Worm (Caenorhabditis elegans) whole organism, late embryonic: ENCODE data around the gene srh-75.

ENCODE experiments used
- C08G9.2 ChIP-seq: sonication (generic microtip); optimal IDR thresholded peaks from 2 replicates; lab custom pipeline; 2016; ENCODE audit warnings: mild to moderate bottlenecking, missing genetic modification characterization, moderate library complexity, missing compliant biosample characterization
- K02D7.2 ChIP-seq: sonication (generic microtip); optimal IDR thresholded peaks from 2 replicates; lab custom pipeline; 2017; ENCODE audit warnings: mild to moderate bottlenecking, missing genetic modification characterization, missing compliant biosample characterization
- T23F11.4 ChIP-seq: fragments of 200-800 bp; sonication (Bioruptor generic); optimal IDR thresholded peaks from 2 replicates; lab custom pipeline; 2018; ENCODE audit warnings: mild to moderate bottlenecking, missing genetic modification characterization, missing compliant biosample characterization
- ceh-18 ChIP-seq: sonication (generic microtip); optimal IDR thresholded peaks from 2 replicates; lab custom pipeline; 2016; ENCODE audit warnings: missing genetic modification characterization, missing compliant biosample characterization
- ceh-2 ChIP-seq: sonication (generic microtip); optimal IDR thresholded peaks from 2 replicates; lab custom pipeline; 2016; ENCODE audit warnings: missing genotype, missing genetic modification characterization, missing compliant biosample characterization
- ceh-24 ChIP-seq: sonication (generic microtip); optimal IDR thresholded peaks from 2 replicates; lab custom pipeline; 2016; ENCODE audit warnings: mild to moderate bottlenecking, missing genetic modification characterization, missing compliant biosample characterization
- ceh-31 ChIP-seq: sonication (generic microtip); optimal IDR thresholded peaks from 2 replicates; lab custom pipeline; 2016; ENCODE audit warnings: missing genetic modification characterization, missing compliant biosample characterization
- che-1 ChIP-seq: sonication (generic microtip); optimal IDR thresholded peaks from 2 replicates; lab custom pipeline; 2016; ENCODE audit warnings: mild to moderate bottlenecking, missing genetic modification characterization, missing compliant biosample characterization
- dmd-4 ChIP-seq: sonication (generic microtip); optimal IDR thresholded peaks from 2 replicates; lab custom pipeline; 2016; ENCODE audit warnings: borderline replicate concordance, missing genetic modification characterization, missing compliant biosample characterization
- dve-1 ChIP-seq: sonication (generic microtip); optimal IDR thresholded peaks from 2 replicates; lab custom pipeline; 2017; ENCODE audit warnings: antibody characterized with exemption, mild to moderate bottlenecking, missing genetic modification characterization, missing compliant biosample characterization
- elt-4 ChIP-seq: sonication (generic microtip); optimal IDR thresholded peaks from 2 replicates; lab custom pipeline; 2016; ENCODE audit warnings: missing genetic modification characterization, missing compliant biosample characterization
- ets-4 ChIP-seq: sonication (generic microtip); optimal IDR thresholded peaks from 2 replicates; lab custom pipeline; 2016; ENCODE audit warnings: missing genetic modification characterization, missing compliant biosample characterization
- fax-1 ChIP-seq: sonication (generic microtip); optimal IDR thresholded peaks from 2 replicates; lab custom pipeline; 2016; ENCODE audit warnings: missing genotype, missing genetic modification characterization, missing compliant biosample characterization
- hlh-15 ChIP-seq: sonication (generic microtip); optimal IDR thresholded peaks from 2 replicates; lab custom pipeline; 2016; ENCODE audit warnings: missing genetic modification characterization, missing compliant biosample characterization
- hlh-30 ChIP-seq: sonication (generic microtip); optimal IDR thresholded peaks from 2 replicates; lab custom pipeline; 2017; ENCODE audit warnings: antibody characterized with exemption, missing genetic modification characterization, missing compliant biosample characterization; ENCODE audit not compliant: insufficient read depth
- hlh-6 ChIP-seq: sonication (generic microtip); optimal IDR thresholded peaks from 2 replicates; lab custom pipeline; 2016; ENCODE audit warnings: missing genotype, missing genetic modification characterization, missing compliant biosample characterization
- hlh-8 ChIP-seq: sonication (generic microtip); optimal IDR thresholded peaks from 2 replicates; lab custom pipeline; 2016; ENCODE audit warnings: missing genotype, missing genetic modification characterization, missing compliant biosample characterization
- lim-6 ChIP-seq: sonication (generic microtip); optimal IDR thresholded peaks from 2 replicates; lab custom pipeline; 2016; ENCODE audit warnings: missing genetic modification characterization, missing compliant biosample characterization
- madf-2 ChIP-seq: sonication (generic microtip); optimal IDR thresholded peaks from 2 replicates; lab custom pipeline; 2017; ENCODE audit warnings: missing genetic modification characterization, missing compliant biosample characterization
- mec-3 ChIP-seq: sonication (generic microtip); optimal IDR thresholded peaks from 2 replicates; lab custom pipeline; 2016; ENCODE audit warnings: borderline replicate concordance, missing genetic modification characterization, missing compliant biosample characterization
- nfya-1 ChIP-seq: sonication (generic microtip); optimal IDR thresholded peaks from 2 replicates; lab custom pipeline; 2017; ENCODE audit warnings: missing genetic modification characterization, mild to moderate bottlenecking, missing compliant biosample characterization, antibody characterized with exemption, moderate library complexity
- nhr-11 ChIP-seq: fragments of 150-350 bp; optimal IDR thresholded peaks from 2 replicates; lab custom pipeline; 2014; ENCODE audit warnings: missing biosample characterization, missing genetic modification characterization
- nhr-232 ChIP-seq: sonication (generic microtip); optimal IDR thresholded peaks from 2 replicates; lab custom pipeline; 2016; ENCODE audit warnings: missing genetic modification characterization, missing compliant biosample characterization
- npax-4 ChIP-seq: sonication (generic microtip); optimal IDR thresholded peaks from 2 replicates; lab custom pipeline; 2016; ENCODE audit warnings: missing genetic modification characterization, missing compliant biosample characterization
- odd-2 ChIP-seq: sonication (generic microtip); optimal IDR thresholded peaks from 2 replicates; lab custom pipeline; 2017; ENCODE audit warnings: antibody characterized with exemption, mild to moderate bottlenecking, missing genetic modification characterization, missing compliant biosample characterization
- pha-2 ChIP-seq: sonication (generic microtip); optimal IDR thresholded peaks from 2 replicates; lab custom pipeline; 2017; ENCODE audit warnings: mild to moderate bottlenecking, missing genetic modification characterization, missing compliant biosample characterization
- pha-4 ChIP-seq: fragments of 150-350 bp; optimal IDR thresholded peaks from 2 replicates; lab custom pipeline; 2018; ENCODE audit warnings: missing biosample characterization, missing genetic modification reagents, missing genetic modification characterization
- pqm-1 ChIP-seq: sonication (generic microtip); optimal IDR thresholded peaks from 2 replicates; lab custom pipeline; 2016; ENCODE audit warnings: missing genetic modification characterization, missing compliant biosample characterization
- pros-1 ChIP-seq: fragments of 150-350 bp; optimal IDR thresholded peaks from 2 replicates; lab custom pipeline; 2014; ENCODE audit warnings: missing biosample characterization, missing genetic modification reagents, missing genetic modification characterization
- ref-2 ChIP-seq: sonication (generic microtip); optimal IDR thresholded peaks from 2 replicates; lab custom pipeline; 2016; ENCODE audit warnings: missing genetic modification characterization, missing compliant biosample characterization
- rnt-1 ChIP-seq: sonication (generic microtip); optimal IDR thresholded peaks from 2 replicates; lab custom pipeline; 2016; ENCODE audit warnings: missing genetic modification characterization, missing compliant biosample characterization
- sdc-2 ChIP-seq: sonication (generic microtip); optimal IDR thresholded peaks from 2 replicates; lab custom pipeline; 2016; ENCODE audit warnings: missing genotype, missing genetic modification characterization, missing compliant biosample characterization
- sox-2 ChIP-seq: fragments of 200-800 bp; sonication (Bioruptor generic); IDR thresholded peaks from 2 replicates; pipeline ENCODE4 v1.3.6; 2022; ENCODE audit warnings: missing genetic modification reagents, missing genetic modification characterization, missing compliant biosample characterization
- sox-4 ChIP-seq: sonication (generic microtip); optimal IDR thresholded peaks from 2 replicates; lab custom pipeline; 2017; ENCODE audit warnings: mild to moderate bottlenecking, missing genetic modification characterization, inconsistent platforms, missing compliant biosample characterization
- syd-9 ChIP-seq: sonication (generic microtip); optimal IDR thresholded peaks from 2 replicates; lab custom pipeline; 2016; ENCODE audit warnings: mild to moderate bottlenecking, missing genetic modification characterization, moderate library complexity, missing compliant biosample characterization
- tbx-2 ChIP-seq: sonication (generic microtip); optimal IDR thresholded peaks from 2 replicates; lab custom pipeline; 2016; ENCODE audit warnings: missing genetic modification characterization, missing compliant biosample characterization
- tbx-7 ChIP-seq: sonication (generic microtip); optimal IDR thresholded peaks from 2 replicates; lab custom pipeline; 2016; ENCODE audit warnings: missing genotype, missing genetic modification characterization, missing compliant biosample characterization
- ttx-3 ChIP-seq: sonication (generic microtip); optimal IDR thresholded peaks from 2 replicates; lab custom pipeline; 2016; ENCODE audit warnings: missing genetic modification reagents, missing genetic modification characterization, missing compliant biosample characterization
- unc-55 ChIP-seq: sonication (generic microtip); optimal IDR thresholded peaks from 2 replicates; lab custom pipeline; 2017; ENCODE audit warnings: missing biosample characterization, missing genetic modification reagents, missing genetic modification characterization
- zip-5 ChIP-seq: sonication (generic microtip); optimal IDR thresholded peaks from 2 replicates; lab custom pipeline; 2016; ENCODE audit warnings: missing genetic modification characterization, missing compliant biosample characterization
- ztf-16 ChIP-seq: sonication (generic microtip); optimal IDR thresholded peaks from 2 replicates; lab custom pipeline; 2017; ENCODE audit warnings: missing genetic modification characterization, missing compliant biosample characterization

srh-75 gene

DNA sequence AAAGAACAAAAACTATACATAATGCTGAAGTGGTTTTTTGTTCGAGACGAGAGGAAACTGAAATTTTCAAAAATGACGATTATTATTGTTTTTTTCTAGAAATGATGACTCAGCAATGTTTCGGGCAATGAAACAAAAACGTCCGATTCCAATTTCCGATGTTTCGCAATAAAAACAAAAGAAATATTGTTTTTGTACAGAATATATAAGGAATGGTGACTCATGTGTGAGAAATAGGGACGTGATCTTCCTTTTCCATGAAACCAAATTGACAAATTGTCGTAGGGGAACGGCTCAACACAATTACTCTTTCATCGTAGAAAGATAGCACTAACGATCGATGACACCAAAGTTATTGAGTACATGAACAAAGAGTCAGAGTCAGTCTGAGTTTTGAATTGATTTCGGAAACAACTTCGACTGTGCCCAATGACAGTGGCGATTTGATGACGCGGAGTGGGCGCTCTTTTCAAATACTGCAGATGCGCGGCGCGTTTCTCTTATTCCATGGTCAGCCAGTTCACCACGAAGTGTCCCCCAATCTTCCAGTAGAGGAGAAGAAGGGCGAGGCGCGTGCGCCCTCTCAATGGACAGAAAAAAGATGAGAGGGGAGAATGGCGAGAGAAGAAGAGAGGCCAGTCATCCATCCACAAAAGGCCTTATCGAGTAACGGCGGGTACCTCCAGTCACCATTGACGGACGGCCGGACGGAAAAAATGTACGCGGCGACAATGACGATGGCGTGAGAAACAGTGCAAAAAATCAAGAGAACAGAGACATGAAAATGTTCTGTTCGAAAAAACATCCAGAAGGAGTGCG, 18.5 kb upstream of the srh-75 start (continued):
- no peak for TF ChIP-seq sox-2 (GFP tag; lab: Robert Waterston, UW)
- peak; percentile 31 for TF ChIP-seq ceh-31 (tag; lab: Kevin White, UChicago)
- peak; percentile 54 for TF ChIP-seq elt-4
- TF ChIP-seq zip-5 (tag; lab: Kevin White, UChicago) = no peak
- TF ChIP-seq hlh-8 (tag; lab: Kevin White, UChicago) = no peak
- no peak for TF ChIP-seq dmd-4 (tag; lab: Kevin White, UChicago)
- no peak for TF ChIP-seq mec-3 (tag; lab: Kevin White, UChicago)
- TF ChIP-seq lim-6 = no peak
- no peak for TF ChIP-seq che-1 (tag; lab: Kevin White, UChicago)
- TF ChIP-seq sox-4 (tag; lab: Kevin White, UChicago) = no peak
- TF ChIP-seq ceh-18 (tag; lab: Kevin White, UChicago) = peak; percentile 13
- TF ChIP-seq pros-1 (tag; lab: Kevin White, UChicago) = no peak
- TF ChIP-seq syd-9 (tag; lab: Kevin White, UChicago) = no peak
- no peak for TF ChIP-seq tbx-2
- no peak for TF ChIP-seq ceh-24 (tag; lab: Kevin White, UChicago)
- TF ChIP-seq hlh-6 (tag; lab: Kevin White, UChicago) = peak; percentile 32
- TF ChIP-seq fax-1 (tag; lab: Kevin White, UChicago) = no peak

DNA sequence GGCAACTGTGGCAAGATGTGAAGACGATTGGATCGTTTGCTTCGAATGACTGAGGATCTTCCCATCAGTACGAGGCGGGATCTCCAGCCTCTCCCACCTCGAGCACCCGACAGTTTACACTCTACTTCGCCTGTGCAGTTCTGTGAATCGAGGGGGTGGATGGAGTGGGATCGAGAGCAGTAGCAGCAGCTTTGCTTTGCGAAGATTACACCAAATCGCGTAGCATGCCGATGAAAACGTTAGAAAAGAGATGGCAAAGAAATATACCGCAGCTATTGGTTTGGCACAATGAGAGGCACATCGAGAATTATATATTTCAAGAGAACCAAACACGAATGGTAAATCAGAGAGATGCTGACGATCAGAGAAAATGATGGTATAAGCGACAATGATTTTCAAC, 17.5 kb upstream of the srh-75 start, which contains the start of gene act-3:
Gene act-3 (minus strand): TSS at position 51 of the 400 bp plus-strand sequence.
- TF ChIP-seq K02D7.2 (tag; lab: Kevin White, UChicago) (no peak), hlh-15 (tag; lab: Kevin White, UChicago) (no peak), nfya-1 (peak; percentile 53), C08G9.2 (tag; lab: Kevin White, UChicago) (no peak), sox-4 (tag; lab: Kevin White, UChicago) (no peak), T23F11.4 (GFP tag; lab: Kevin White, UChicago) (no peak), npax-4 (tag; lab: Kevin White, UChicago) (no peak), pqm-1 (tag; lab: Kevin White, UChicago) (no peak), odd-2 (no peak), hlh-30 (tag; lab: Kevin White, UChicago) (no peak), dve-1 (no peak), ets-4 (tag; lab: Kevin White, UChicago) (no peak), ceh-18 (tag; lab: Kevin White, UChicago) (peak; percentile 92), tbx-7 (no peak), tbx-2 (no peak), ztf-16 (tag; lab: Kevin White, UChicago) (no peak), rnt-1 (tag; lab: Kevin White, UChicago) (peak; percentile 67), ceh-2 (tag; lab: Kevin White, UChicago) (no peak), madf-2 (no peak), nhr-232 (tag; lab: Kevin White, UChicago) (no peak), nhr-11 (no peak), ref-2 (tag; lab: Kevin White, UChicago) (no peak), unc-55 (peak; percentile 27), pha-2 (tag; lab: Kevin White, UChicago) (no peak), syd-9 (tag; lab: Kevin White, UChicago) (no peak), hlh-6 (tag; lab: Kevin White, UChicago) (no peak), sdc-2 (tag; lab: Kevin White, UChicago) (no peak), ttx-3 (no peak), pha-4 (no peak)
- TF ChIP-seq, all 69 proteins: peak for 4
